Fruit fly (Drosophila melanogaster): ENCODE data around the gene CG42374.

The CG42374 gene

dm6 chr3L:19254715-19255428 lies 8.7 kb upstream of the CG42374 start, which contains the start of the genes mRpL21 and rept (continued):
- TF ChIP-seq Deaf1 (tag; optimal IDR thresholded peaks at IDR 0.05), result peak; percentile 6
- peak; percentile 11 for TF ChIP-seq Dek (tag; optimal IDR thresholded peaks at IDR 0.05)
- no peak for TF ChIP-seq CG4820 (GFP tag; optimal IDR thresholded peaks at IDR 0.05)
- peak; percentile 16; the same call in 1 of the 2 replicates for TF ChIP-seq wdn (GFP tag; IDR thresholded peaks at IDR 0.05)
- TF ChIP-seq amos (GFP tag; IDR thresholded peaks at IDR 0.05; ENCODE audit: partially characterized antibody), result no peak
- TF ChIP-seq CG15601 (tag; optimal IDR thresholded peaks at IDR 0.05), result peak; percentile 27
- no peak for TF ChIP-seq CG15479 (GFP tag; optimal IDR thresholded peaks at IDR 0.05)
- TF ChIP-seq Hmx (GFP tag; optimal IDR thresholded peaks at IDR 0.05), result no peak
- TF ChIP-seq Scr (GFP tag; IDR thresholded peaks at IDR 0.05; ENCODE audit: partially characterized antibody), result no peak
- TF ChIP-seq Meics (GFP tag; optimal IDR thresholded peaks at IDR 0.05), result peak; percentile 29
- TF ChIP-seq ap (GFP tag; IDR thresholded peaks at IDR 0.05), result no peak
- TF ChIP-seq CG17359 (tag; optimal IDR thresholded peaks at IDR 0.05), result no peak
- TF ChIP-seq Sox100B (GFP tag; optimal IDR thresholded peaks at IDR 0.05), result peak; percentile 43
- no peak for TF ChIP-seq CG17912 (GFP tag; optimal IDR thresholded peaks at IDR 0.05)
- no peak for TF ChIP-seq corto (GFP tag; optimal IDR thresholded peaks at IDR 0.05)
- no peak for TF ChIP-seq CTCF (GFP tag; optimal IDR thresholded peaks at IDR 0.05)
- no peak for TF ChIP-seq CG11696 (GFP tag; IDR thresholded peaks at IDR 0.05)
- peak; percentile 55 for TF ChIP-seq Bteb2 (GFP tag; optimal IDR thresholded peaks at IDR 0.05)
- TF ChIP-seq CHES-1-like (GFP tag; optimal IDR thresholded peaks at IDR 0.05), result peak; percentile 79
- TF ChIP-seq CG18619 (GFP tag; optimal IDR thresholded peaks at IDR 0.05), result peak; percentile 44
- TF ChIP-seq phol (tag; optimal IDR thresholded peaks at IDR 0.05), result peak; percentile 57
- peak; percentile 49 for TF ChIP-seq Dad (GFP tag; optimal IDR thresholded peaks at IDR 0.05)
- peak; percentile 7 for TF ChIP-seq BtbVII (GFP tag; optimal IDR thresholded peaks at IDR 0.05)
- peak; percentile 61 for TF ChIP-seq Side (GFP tag; optimal IDR thresholded peaks at IDR 0.05)
- TF ChIP-seq CG33557 (GFP tag; optimal IDR thresholded peaks at IDR 0.05), result peak; percentile 34
- no peak for TF ChIP-seq gce (GFP tag; IDR thresholded peaks at IDR 0.05)
- TF ChIP-seq CG15073 (GFP tag; optimal IDR thresholded peaks at IDR 0.05), result no peak
- TF ChIP-seq Dip2 (GFP tag; IDR thresholded peaks at IDR 0.05), result no peak
- no peak for TF ChIP-seq pan (optimal IDR thresholded peaks at IDR 0.05)
- peak in 1 of 2 experiments; percentile 42 for TF ChIP-seq pan (GFP tag; optimal IDR thresholded peaks at IDR 0.05 in 1 of 2, IDR thresholded peaks at IDR 0.05 in 1 of 2)
- no peak for TF ChIP-seq CG2129 (GFP tag; IDR thresholded peaks at IDR 0.05; ENCODE audit: partially characterized antibody)
- no peak for TF ChIP-seq Hey (tag; optimal IDR thresholded peaks at IDR 0.05)
- no peak for TF ChIP-seq nau (GFP tag; optimal IDR thresholded peaks at IDR 0.05)
- TF ChIP-seq sens (GFP tag), result peak; percentile 89
- TF ChIP-seq CG18011 (GFP tag; optimal IDR thresholded peaks at IDR 0.05), result peak; percentile 37
- TF ChIP-seq sug (tag; optimal IDR thresholded peaks at IDR 0.05), result peak; percentile 66
- no peak for TF ChIP-seq Oaz (GFP tag; IDR thresholded peaks at IDR 0.05)
- TF ChIP-seq CG12942 (GFP tag; optimal IDR thresholded peaks at IDR 0.05), result peak; percentile 28
- TF ChIP-seq zen2 (GFP tag; IDR thresholded peaks at IDR 0.05; ENCODE audit: partially characterized antibody), result no peak
- peak; percentile 5; the same call in 1 of the 2 replicates for TF ChIP-seq ttk (GFP tag; IDR thresholded peaks at IDR 0.05)
- TF ChIP-seq pho (GFP tag; optimal IDR thresholded peaks at IDR 0.05), result peak; percentile 63
- no peak for TF ChIP-seq peb (GFP tag; IDR thresholded peaks at IDR 0.05)
- peak; percentile 34; the same call in 2 of the 3 replicates for TF ChIP-seq knrl (GFP tag; IDR thresholded peaks at IDR 0.05; ENCODE audit: partially characterized antibody)
- TF ChIP-seq dm (GFP tag; optimal IDR thresholded peaks at IDR 0.05), result peak; percentile 94
- no peak for TF ChIP-seq mirr (GFP tag; optimal IDR thresholded peaks at IDR 0.05)
- TF ChIP-seq CG14441 (GFP tag; IDR thresholded peaks at IDR 0.05), result peak; percentile 24; the same call in 1 of the 2 replicates
- peak; percentile 86 for TF ChIP-seq row (GFP tag; IDR thresholded peaks at IDR 0.05)
- TF ChIP-seq her (GFP tag; optimal IDR thresholded peaks at IDR 0.05), result peak; percentile 60
- no peak for TF ChIP-seq h (optimal IDR thresholded peaks at IDR 0.05)
